Worm (Caenorhabditis elegans) whole organism, early embryonic: ENCODE measurements around the gene F54F7.9.

Experiments
- B0310.2 ChIP-seq: sonication (generic microtip); optimal IDR thresholded peaks from 2 replicates; lab custom pipeline; 2016; ENCODE audit warnings: mild to moderate bottlenecking, missing genetic modification characterization, missing compliant biosample characterization
- F13C5.2 ChIP-seq: sonication (generic microtip); optimal IDR thresholded peaks from 2 replicates; lab custom pipeline; 2017; ENCODE audit warnings: mild to moderate bottlenecking, missing genetic modification characterization, inconsistent platforms, missing compliant biosample characterization
- aly-1 ChIP-seq: sonication (generic microtip); optimal IDR thresholded peaks from 2 replicates; lab custom pipeline; 2016; ENCODE audit warnings: missing genetic modification characterization, missing compliant biosample characterization
- ama-1 ChIP-seq: fragments of 150-350 bp; optimal IDR thresholded peaks from 2 replicates; lab custom pipeline; 2014
- ceh-13 ChIP-seq: fragments of 200-800 bp; sonication (Bioruptor generic); optimal IDR thresholded peaks from 2 replicates; lab custom pipeline; 2018; ENCODE audit warnings: mild to moderate bottlenecking, missing genetic modification characterization, missing compliant biosample characterization
- ceh-36 ChIP-seq: sonication (generic microtip); optimal IDR thresholded peaks from 2 replicates; lab custom pipeline; 2016; ENCODE audit warnings: missing genetic modification characterization, inconsistent platforms, missing compliant biosample characterization
- ets-7 ChIP-seq: sonication (generic microtip); optimal IDR thresholded peaks from 2 replicates; lab custom pipeline; 2016; ENCODE audit warnings: missing genotype, missing genetic modification characterization, missing compliant biosample characterization
- flt-1 ChIP-seq: fragments of 200-800 bp; sonication (Bioruptor generic); IDR thresholded peaks from 2 replicates; pipeline ENCODE4 v1.3.6; 2022; ENCODE audit warnings: missing genetic modification characterization, missing compliant biosample characterization
- hmbx-1 ChIP-seq: sonication (generic microtip); optimal IDR thresholded peaks from 2 replicates; lab custom pipeline; 2016; ENCODE audit warnings: mild to moderate bottlenecking, missing genetic modification characterization, missing compliant biosample characterization
- hmg-4 ChIP-seq: fragments of 200-800 bp; sonication (Bioruptor generic); optimal IDR thresholded peaks from 2 replicates; lab custom pipeline; 2018; ENCODE audit warnings: mild to moderate bottlenecking, missing genetic modification characterization, missing compliant biosample characterization
- hnd-1 ChIP-seq: sonication (generic microtip); optimal IDR thresholded peaks from 2 replicates; lab custom pipeline; 2016; ENCODE audit warnings: missing genetic modification characterization, missing compliant biosample characterization
- pes-1 ChIP-seq: fragments of 200-800 bp; sonication (Bioruptor generic); IDR thresholded peaks from 2 replicates; pipeline ENCODE4 v1.3.6; 2022; ENCODE audit warnings: missing genetic modification reagents, missing genetic modification characterization, missing compliant biosample characterization
- scrt-1 ChIP-seq: fragments of 200-800 bp; sonication (Bioruptor generic); IDR thresholded peaks from 2 replicates; pipeline ENCODE4 v1.3.6; 2022; ENCODE audit warnings: missing genetic modification characterization, missing compliant biosample characterization
- sea-1 ChIP-seq: fragments of 200-800 bp; sonication (Bioruptor generic); conservative IDR thresholded peaks from 2 replicates; pipeline ENCODE4 v1.3.6; 2022; ENCODE audit warnings: missing genetic modification characterization, missing compliant biosample characterization
- tbx-11 ChIP-seq: fragments of 200-800 bp; sonication (Bioruptor generic); IDR thresholded peaks from 2 replicates; pipeline ENCODE4 v1.3.6; 2022; ENCODE audit warnings: missing genetic modification characterization, missing compliant biosample characterization
- tbx-37 ChIP-seq: fragments of 200-800 bp; sonication (Bioruptor generic); conservative IDR thresholded peaks from 2 replicates; pipeline ENCODE4 v1.3.6; 2022; ENCODE audit warnings: missing genetic modification reagents, missing genetic modification characterization, missing compliant biosample characterization
- tra-4 ChIP-seq: sonication (generic microtip); optimal IDR thresholded peaks from 2 replicates; lab custom pipeline; 2017; ENCODE audit warnings: missing genetic modification characterization, missing compliant biosample characterization

The F54F7.9 gene

ce11 chrX:11837378-11837777, 11.1 kb downstream of the F54F7.9 start, which contains the start of gene taf-7.1:
taf-7.1 (minus strand) TSS chrX:11837478.
- no peak for TF ChIP-seq hmbx-1 (tag; lab: Kevin White, UChicago)
- no peak for TF ChIP-seq tbx-37 (GFP tag; lab: Robert Waterston, UW)
- TF ChIP-seq aly-1 (tag; lab: Kevin White, UChicago) = no peak
- no peak for TF ChIP-seq ceh-36 (tag; lab: Kevin White, UChicago)
- TF ChIP-seq hmg-4 (GFP tag; lab: Kevin White, UChicago) = no peak
- TF ChIP-seq B0310.2 (tag; lab: Kevin White, UChicago) = no peak
- no peak for TF ChIP-seq scrt-1 (GFP tag; lab: Robert Waterston, UW)
- TF ChIP-seq sea-1 (GFP tag; lab: Robert Waterston, UW) = no peak
- TF ChIP-seq tbx-11 (GFP tag; lab: Robert Waterston, UW) = no peak
- TF ChIP-seq F13C5.2 (tag; lab: Kevin White, UChicago) = no peak

- TF ChIP-seq ceh-13 (no peak), ama-1 (lab: Kevin White, UChicago) (no peak)
These were observed 19.9 kb downstream of the F54F7.9 start for ce11 chrX:11828661-11829060.

ce11 chrX:11827528-11827927, 21.0 kb downstream of the F54F7.9 start:
- no peak for TF ChIP-seq ceh-13
- TF ChIP-seq hmg-4 (GFP tag; lab: Kevin White, UChicago) = no peak
- no peak for TF ChIP-seq B0310.2 (tag; lab: Kevin White, UChicago)
- TF ChIP-seq ceh-36 (tag; lab: Kevin White, UChicago) = no peak
- no peak for TF ChIP-seq aly-1 (tag; lab: Kevin White, UChicago)
- no peak for TF ChIP-seq sea-1 (GFP tag; lab: Robert Waterston, UW)
- TF ChIP-seq tra-4 (tag; lab: Kevin White, UChicago) = no peak
- no peak for TF ChIP-seq ets-7
- no peak for TF ChIP-seq pes-1 (GFP tag; lab: Robert Waterston, UW)

ce11 chrX:11826892-11827291, 21.6 kb downstream of the F54F7.9 start:
- TF ChIP-seq ceh-13 (no peak), pes-1 (GFP tag; lab: Robert Waterston, UW) (no peak), flt-1 (GFP tag; lab: Robert Waterston, UW) (no peak), aly-1 (tag; lab: Kevin White, UChicago) (no peak), tbx-11 (GFP tag; lab: Robert Waterston, UW) (no peak), hmbx-1 (tag; lab: Kevin White, UChicago) (no peak), ceh-36 (tag; lab: Kevin White, UChicago) (no peak), ama-1 (lab: Kevin White, UChicago) (no peak), hnd-1 (tag; lab: Kevin White, UChicago) (no peak), scrt-1 (GFP tag; lab: Robert Waterston, UW) (no peak), ets-7 (no peak), F13C5.2 (tag; lab: Kevin White, UChicago) (no peak), B0310.2 (tag; lab: Kevin White, UChicago) (no peak), hmg-4 (GFP tag; lab: Kevin White, UChicago) (no peak), tbx-37 (GFP tag; lab: Robert Waterston, UW) (no peak), tra-4 (tag; lab: Kevin White, UChicago) (no peak), sea-1 (GFP tag; lab: Robert Waterston, UW) (no peak)

- no peak for TF ChIP-seq tra-4 (tag; lab: Kevin White, UChicago)
These were observed 24.8 kb downstream of the F54F7.9 start, which contains the start of gene tag-241 for ce11 chrX:11823704-11824103. tag-241 (plus strand) TSS chrX:11824004.

ce11 chrX:11821159-11821720, 27.3 kb downstream of the F54F7.9 start:
- TF ChIP-seq scrt-1 (GFP tag; lab: Robert Waterston, UW) = no peak
- TF ChIP-seq tra-4 (tag; lab: Kevin White, UChicago) = no peak
- no peak for TF ChIP-seq F13C5.2 (tag; lab: Kevin White, UChicago)
- TF ChIP-seq hmg-4 (GFP tag; lab: Kevin White, UChicago) = no peak
- TF ChIP-seq sea-1 (GFP tag; lab: Robert Waterston, UW) = no peak
- no peak for TF ChIP-seq aly-1 (tag; lab: Kevin White, UChicago)
- no peak for TF ChIP-seq ama-1 (lab: Kevin White, UChicago)
- TF ChIP-seq flt-1 (GFP tag; lab: Robert Waterston, UW) = no peak
- no peak for TF ChIP-seq tbx-11 (GFP tag; lab: Robert Waterston, UW)
- TF ChIP-seq ceh-36 (tag; lab: Kevin White, UChicago) = no peak
- no peak for TF ChIP-seq hmbx-1 (tag; lab: Kevin White, UChicago)
- TF ChIP-seq pes-1 (GFP tag; lab: Robert Waterston, UW) = no peak
- no peak for TF ChIP-seq tbx-37 (GFP tag; lab: Robert Waterston, UW)
- TF ChIP-seq ceh-13 = no peak
- TF ChIP-seq ets-7 = no peak

ce11 chrX:11818711-11819110, 29.8 kb downstream of the F54F7.9 start:
- no peak for TF ChIP-seq pes-1 (GFP tag; lab: Robert Waterston, UW)
- no peak for TF ChIP-seq ceh-13
- no peak for TF ChIP-seq B0310.2 (tag; lab: Kevin White, UChicago)
- no peak for TF ChIP-seq flt-1 (GFP tag; lab: Robert Waterston, UW)
- no peak for TF ChIP-seq aly-1 (tag; lab: Kevin White, UChicago)
- TF ChIP-seq tra-4 (tag; lab: Kevin White, UChicago) = no peak
- TF ChIP-seq F13C5.2 (tag; lab: Kevin White, UChicago) = no peak
- TF ChIP-seq hmbx-1 (tag; lab: Kevin White, UChicago) = no peak
- TF ChIP-seq scrt-1 (GFP tag; lab: Robert Waterston, UW) = no peak
- TF ChIP-seq tbx-37 (GFP tag; lab: Robert Waterston, UW) = no peak
- TF ChIP-seq ama-1 (lab: Kevin White, UChicago) = no peak
- TF ChIP-seq hmg-4 (GFP tag; lab: Kevin White, UChicago) = no peak
- TF ChIP-seq tbx-11 (GFP tag; lab: Robert Waterston, UW) = no peak
- no peak for TF ChIP-seq ets-7
- TF ChIP-seq ceh-36 (tag; lab: Kevin White, UChicago) = no peak
